Fruit fly (Drosophila melanogaster): ENCODE measurements around the gene Ssadh.

dm6 chr3R:25596274-25597034 is 30.3 kb downstream of the Ssadh start:
- TF ChIP-seq CTCF (optimal IDR thresholded peaks at IDR 0.05) (no peak), CG8478 (optimal IDR thresholded peaks at IDR 0.05) (no peak)
